Fruit fly (Drosophila melanogaster) whole organism, embryonic: Measurements from ENCODE around the gene CG18596.
A peak's percentile ranks its signal among the peaks of the same experiment; 100 is the strongest.

Source experiments
- Aef1 ChIP-seq: fragments of 200-800 bp; sonication (Bioruptor generic); IDR thresholded peaks from 3 replicates; pipeline ENCODE4 v1.3.6; 2022; ENCODE audit warnings: missing biosample characterization, missing genetic modification characterization
- Atf-2 ChIP-seq: fragments of 200-800 bp; sonication (Bioruptor generic); optimal IDR thresholded peaks from 2 replicates; lab custom pipeline; 2016; ENCODE audit warnings: missing biosample characterization, missing genetic modification characterization
- CG11723 ChIP-seq: fragments of 200-800 bp; sonication (Bioruptor generic); optimal IDR thresholded peaks from 2 replicates; lab custom pipeline; 2017; ENCODE audit warnings: missing biosample characterization, mild to moderate bottlenecking, missing genetic modification characterization
- CG13624 ChIP-seq: fragments of 200-800 bp; sonication (Bioruptor generic); optimal IDR thresholded peaks from 2 replicates; lab custom pipeline; 2016; ENCODE audit warnings: missing biosample characterization, missing genetic modification characterization
- CG13894 ChIP-seq: fragments of 200-800 bp; sonication (Bioruptor generic); optimal IDR thresholded peaks from 3 replicates; lab custom pipeline; 2018; ENCODE audit warnings: missing biosample characterization, mild to moderate bottlenecking, missing genetic modification characterization, moderate library complexity
- CG17186 ChIP-seq: fragments of 200-800 bp; sonication (Bioruptor generic); optimal IDR thresholded peaks from 3 replicates; lab custom pipeline; 2017; ENCODE audit warnings: missing biosample characterization, missing genetic modification reagents, missing genetic modification characterization
- CG18011 ChIP-seq: fragments of 200-800 bp; sonication (Bioruptor generic); optimal IDR thresholded peaks from 2 replicates; lab custom pipeline; 2017; ENCODE audit warnings: missing biosample characterization, missing genetic modification characterization, mild to moderate bottlenecking, moderate library complexity, missing genotype
- CG18476 ChIP-seq: fragments of 200-800 bp; sonication (Bioruptor generic); optimal IDR thresholded peaks from 2 replicates; lab custom pipeline; 2016; ENCODE audit warnings: missing biosample characterization, mild to moderate bottlenecking, missing genetic modification characterization
- CG18599 ChIP-seq: fragments of 200-800 bp; sonication (Bioruptor generic); optimal IDR thresholded peaks from 3 replicates; lab custom pipeline; 2017; ENCODE audit warnings: missing biosample characterization, missing genetic modification characterization, mild to moderate bottlenecking, moderate library complexity, missing genetic modification reagents
- CG2199 ChIP-seq: fragments of 200-800 bp; sonication (Bioruptor generic); IDR thresholded peaks from 3 replicates; pipeline ENCODE4 v1.3.6; 2022; ENCODE audit warnings: missing biosample characterization, missing genetic modification characterization
- CG2712 ChIP-seq: fragments of 200-800 bp; optimal IDR thresholded peaks from 3 replicates; lab custom pipeline; 2019; ENCODE audit warnings: missing biosample characterization, mild to moderate bottlenecking, missing genetic modification characterization, moderate library complexity
- CG34224 ChIP-seq: fragments of 200-800 bp; sonication (Bioruptor generic); IDR thresholded peaks from 3 replicates; pipeline ENCODE4 v1.3.6; 2022; ENCODE audit warnings: missing biosample characterization, missing genetic modification characterization; ENCODE audit not compliant: partially characterized antibody
- CG3726 ChIP-seq: fragments of 200-800 bp; sonication (Bioruptor generic); IDR thresholded peaks from 3 replicates; pipeline ENCODE4, ENCODE4 v1.3.6; 2022; ENCODE audit warnings: missing biosample characterization, missing genetic modification characterization
- CG6683 ChIP-seq: fragments of 200-800 bp; sonication (Bioruptor generic); optimal IDR thresholded peaks from 2 replicates; lab custom pipeline; 2017; ENCODE audit warnings: missing biosample characterization, mild to moderate bottlenecking, missing genetic modification characterization, missing genetic modification reagents
- CG7357 ChIP-seq: fragments of 200-800 bp; sonication (Bioruptor generic); IDR thresholded peaks from 3 replicates; pipeline ENCODE4 v1.3.6; 2022; ENCODE audit warnings: missing biosample characterization, missing genetic modification characterization
- CG8765 ChIP-seq: fragments of 200-800 bp; sonication (Bioruptor generic); IDR thresholded peaks from 2 replicates; pipeline ENCODE4 v1.3.6; 2022; ENCODE audit warnings: missing biosample characterization, missing genetic modification characterization
- CG9817 ChIP-seq: fragments of 200-800 bp; sonication (Bioruptor generic); optimal IDR thresholded peaks from 2 replicates; lab custom pipeline; 2018; ENCODE audit warnings: missing biosample characterization, mild to moderate bottlenecking, missing genetic modification characterization, moderate library complexity
- CTCF ChIP-seq: fragments of 200-800 bp; sonication (Bioruptor generic); optimal IDR thresholded peaks from 2 replicates; lab custom pipeline; 2017; ENCODE audit warnings: missing biosample characterization, mild to moderate bottlenecking, missing genetic modification characterization, moderate library complexity
- Chrac-16 ChIP-seq: fragments of 200-800 bp; sonication (Bioruptor generic); optimal IDR thresholded peaks from 3 replicates; lab custom pipeline; 2016; ENCODE audit warnings: missing biosample characterization, missing genetic modification characterization
- CkIIα-i1 ChIP-seq: fragments of 200-800 bp; sonication (Bioruptor generic); IDR thresholded peaks from 2 replicates; pipeline ENCODE4 v1.3.6; 2022; ENCODE audit warnings: missing biosample characterization, missing genetic modification characterization
- Dip3 ChIP-seq: fragments of 200-800 bp; sonication (Bioruptor generic); optimal IDR thresholded peaks from 3 replicates; lab custom pipeline; 2016; ENCODE audit warnings: missing biosample characterization, missing genetic modification characterization
- H15 ChIP-seq: fragments of 200-800 bp; sonication (Bioruptor generic); IDR thresholded peaks from 3 replicates; pipeline ENCODE4 v1.3.6; 2022; ENCODE audit warnings: missing biosample characterization, missing genetic modification characterization
- MBD-R2 ChIP-seq: fragments of 200-800 bp; sonication (Bioruptor generic); IDR thresholded peaks from 2 replicates; pipeline ENCODE4 v1.3.6; 2022; ENCODE audit warnings: missing biosample characterization, missing genetic modification characterization
- MESR4 ChIP-seq: fragments of 200-800 bp; sonication (Bioruptor generic); optimal IDR thresholded peaks from 2 replicates; lab custom pipeline; 2018; ENCODE audit warnings: missing biosample characterization, mild to moderate bottlenecking, missing genetic modification characterization, moderate library complexity
- Meics ChIP-seq: fragments of 200-800 bp; sonication (Bioruptor generic); optimal IDR thresholded peaks from 2 replicates; lab custom pipeline; 2017; ENCODE audit warnings: missing biosample characterization, mild to moderate bottlenecking, missing genetic modification characterization
- NFAT ChIP-seq: fragments of 200-800 bp; sonication (Bioruptor generic); IDR thresholded peaks from 2 replicates; pipeline ENCODE4 v1.3.6; 2022; ENCODE audit warnings: missing biosample characterization, missing genetic modification characterization
- Poxn ChIP-seq: fragments of 200-800 bp; sonication (Bioruptor generic); IDR thresholded peaks from 2 replicates; pipeline ENCODE4 v1.3.6; 2022; ENCODE audit warnings: missing biosample characterization, missing genetic modification characterization
- Rx ChIP-seq: fragments of 200-800 bp; sonication (Bioruptor generic); IDR thresholded peaks from 2 replicates; pipeline ENCODE4 v1.3.6; 2022; ENCODE audit warnings: missing biosample characterization, missing genetic modification characterization
- Side ChIP-seq: fragments of 200-800 bp; sonication (Bioruptor generic); optimal IDR thresholded peaks from 2 replicates; lab custom pipeline; 2016; ENCODE audit warnings: missing biosample characterization, missing genetic modification characterization
- Sry-β ChIP-seq: fragments of 200-800 bp; sonication (Bioruptor generic); optimal IDR thresholded peaks from 2 replicates; lab custom pipeline; 2018; ENCODE audit warnings: missing biosample characterization, mild to moderate bottlenecking, missing genetic modification characterization, moderate library complexity
- Xrp1 ChIP-seq: fragments of 200-800 bp; sonication (Bioruptor generic); IDR thresholded peaks from 2 replicates; pipeline ENCODE4 v1.3.6; 2022; ENCODE audit warnings: missing biosample characterization, missing genetic modification characterization
- ab ChIP-seq: fragments of 200-800 bp; sonication (Bioruptor generic); optimal IDR thresholded peaks from 2 replicates; lab custom pipeline; 2016; ENCODE audit warnings: missing biosample characterization, missing genetic modification characterization
- ash1 ChIP-seq: fragments of 200-800 bp; sonication (Bioruptor generic); optimal IDR thresholded peaks from 2 replicates; lab custom pipeline; 2018; ENCODE audit warnings: missing biosample characterization, mild to moderate bottlenecking, missing genetic modification characterization
- chn ChIP-seq: fragments of 200-800 bp; sonication (Bioruptor generic); optimal IDR thresholded peaks from 2 replicates; lab custom pipeline; 2016; ENCODE audit warnings: missing biosample characterization, missing genetic modification characterization
- crc ChIP-seq: fragments of 200-800 bp; sonication (Bioruptor generic); optimal IDR thresholded peaks from 2 replicates; lab custom pipeline; 2016; ENCODE audit warnings: missing biosample characterization, missing genetic modification characterization
- gsb ChIP-seq: fragments of 200-800 bp; sonication (Bioruptor generic); IDR thresholded peaks from 2 replicates; pipeline ENCODE4 v1.3.6; 2022; ENCODE audit warnings: missing biosample characterization, missing genetic modification characterization
- gt ChIP-seq: fragments of 200-800 bp; sonication (Bioruptor generic); IDR thresholded peaks from 2 replicates; pipeline ENCODE4 v1.3.6; 2022; ENCODE audit warnings: missing biosample characterization, missing genetic modification characterization
- hkb ChIP-seq, 2 experiments: fragments of 200-800 bp in 1 of 2; fragments of >200 bp in 1 of 2; sonication (Bioruptor generic) in 1 of 2; IDR thresholded peaks in 1 of 2; optimal IDR thresholded peaks in 1 of 2; 2 replicates each; pipeline versions ENCODE4 v1.3.6 to Lab custom; 2017 to 2022; ENCODE audit warnings: missing biosample characterization in 1 of 2, missing genetic modification characterization in 1 of 2
- mirr ChIP-seq: fragments of 200-800 bp; sonication (Bioruptor generic); optimal IDR thresholded peaks from 3 replicates; lab custom pipeline; 2018; ENCODE audit warnings: missing biosample characterization, mild to moderate bottlenecking, missing genetic modification characterization
- nom ChIP-seq: fragments of 200-800 bp; sonication (Bioruptor generic); optimal IDR thresholded peaks from 2 replicates; lab custom pipeline; 2017; ENCODE audit warnings: missing biosample characterization, missing genetic modification characterization, mild to moderate bottlenecking, moderate library complexity, missing genetic modification reagents
- oc ChIP-seq: fragments of 200-800 bp; sonication (Bioruptor generic); optimal IDR thresholded peaks from 2 replicates; lab custom pipeline; 2018; ENCODE audit warnings: missing biosample characterization, mild to moderate bottlenecking, missing genetic modification characterization, moderate library complexity
- odd ChIP-seq: fragments of 200-800 bp; sonication (Bioruptor generic); optimal IDR thresholded peaks from 2 replicates; lab custom pipeline; 2017; ENCODE audit warnings: missing biosample characterization, mild to moderate bottlenecking, missing genetic modification characterization
- ranshi ChIP-seq: fragments of 200-800 bp; sonication (Bioruptor generic); IDR thresholded peaks from 2 replicates; pipeline ENCODE4 v1.3.6; 2022; ENCODE audit warnings: missing biosample characterization, missing genetic modification characterization
- salm ChIP-seq: fragments of 200-800 bp; sonication (Bioruptor generic); optimal IDR thresholded peaks from 2 replicates; lab custom pipeline; 2018; ENCODE audit warnings: missing biosample characterization, mild to moderate bottlenecking, missing genetic modification characterization
- sqz ChIP-seq: fragments of 200-800 bp; sonication (Bioruptor generic); optimal IDR thresholded peaks from 3 replicates; lab custom pipeline; 2018; ENCODE audit warnings: missing biosample characterization, mild to moderate bottlenecking, missing genetic modification characterization
- tgo ChIP-seq: fragments of 200-800 bp; sonication (Bioruptor generic); IDR thresholded peaks from 3 replicates; pipeline ENCODE4 v1.3.6; 2022; ENCODE audit warnings: missing biosample characterization, missing genetic modification characterization
- twi ChIP-seq: fragments of 200-800 bp; optimal IDR thresholded peaks from 2 replicates; lab custom pipeline; 2019; ENCODE audit warnings: missing biosample characterization, mild to moderate bottlenecking, missing genetic modification characterization, moderate library complexity
- vfl ChIP-seq: fragments of 200-800 bp; sonication (Bioruptor generic); optimal IDR thresholded peaks from 2 replicates; lab custom pipeline; 2016; ENCODE audit warnings: missing biosample characterization, missing genetic modification characterization
- yki ChIP-seq: fragments of >200 bp; optimal IDR thresholded peaks from 3 replicates; lab custom pipeline; 2018
- zfh2 ChIP-seq: fragments of 200-800 bp; sonication (Bioruptor generic); optimal IDR thresholded peaks from 2 replicates; lab custom pipeline; 2016; ENCODE audit warnings: missing biosample characterization, missing genetic modification characterization

CG18596 gene

dm6 chr3R:22356464-22357410, 19.0 kb upstream of the CG18596 start, which contains the start of gene Sar1 (continued):
- TF ChIP-seq gsb (GFP tag; lab: Robert Waterston, UW): no peak
- TF ChIP-seq CG18011 (GFP tag; lab: Kevin White, UChicago): no peak
- TF ChIP-seq CG34224 (GFP tag; lab: Robert Waterston, UW): peak; percentile 88
- no peak for TF ChIP-seq vfl
- no peak for TF ChIP-seq tgo (GFP tag; lab: Robert Waterston, UW)
- no peak for TF ChIP-seq Side (GFP tag; lab: Kevin White, UChicago)
- TF ChIP-seq CG18476 (GFP tag; lab: Kevin White, UChicago): no peak
- TF ChIP-seq Chrac-16 (GFP tag; lab: Kevin White, UChicago): no peak
- no peak for TF ChIP-seq CG13894 (tag; lab: Kevin White, UChicago)
- no peak for TF ChIP-seq Atf-2 (GFP tag; lab: Kevin White, UChicago)
- TF ChIP-seq CG3726 (GFP tag; lab: Robert Waterston, UW): no peak
- peak; percentile 56 for TF ChIP-seq hkb (optimal IDR thresholded peaks at IDR 0.05; lab: Kevin White, UChicago)
- no peak for TF ChIP-seq hkb (GFP tag; IDR thresholded peaks at IDR 0.05; lab: Robert Waterston, UW)
- peak; percentile 68 for TF ChIP-seq CG2712 (tag; lab: Kevin White, UChicago)
- TF ChIP-seq Poxn (GFP tag; lab: Robert Waterston, UW): no peak
- TF ChIP-seq nom (GFP tag; lab: Kevin White, UChicago): peak; percentile 37
- TF ChIP-seq Sry-β (GFP tag; lab: Kevin White, UChicago): no peak
- no peak for TF ChIP-seq CG2199
- no peak for TF ChIP-seq CG7357 (GFP tag; lab: Robert Waterston, UW)
- TF ChIP-seq CkIIα-i1 (GFP tag; lab: Robert Waterston, UW): no peak
- TF ChIP-seq Aef1 (GFP tag; lab: Robert Waterston, UW): no peak
- no peak for TF ChIP-seq salm
- TF ChIP-seq Meics: no peak
- no peak for TF ChIP-seq Xrp1 (GFP tag; lab: Robert Waterston, UW)
- peak; percentile 47 for TF ChIP-seq CG13624 (GFP tag; lab: Kevin White, UChicago)
- TF ChIP-seq CG17186: peak; percentile 64
- no peak for TF ChIP-seq ash1
- peak; percentile 33; the same call in 1 of the 2 replicates for TF ChIP-seq CG8765 (GFP tag; lab: Robert Waterston, UW)
- TF ChIP-seq MBD-R2 (GFP tag; lab: Robert Waterston, UW): peak; percentile 16; the same call in 1 of the 2 replicates
- no peak for TF ChIP-seq ab (GFP tag; lab: Kevin White, UChicago)
- peak; percentile 44 for TF ChIP-seq yki
- peak; percentile 61 for TF ChIP-seq NFAT (GFP tag; lab: Robert Waterston, UW)
- TF ChIP-seq sqz: peak; percentile 91
- no peak for TF ChIP-seq mirr (GFP tag; lab: Kevin White, UChicago)
- TF ChIP-seq H15 (GFP tag; lab: Robert Waterston, UW): no peak
- no peak for TF ChIP-seq twi (tag; lab: Kevin White, UChicago)
- no peak for TF ChIP-seq CG11723 (GFP tag; lab: Kevin White, UChicago)
- no peak for TF ChIP-seq oc (tag; lab: Kevin White, UChicago)
- no peak for TF ChIP-seq crc (GFP tag; lab: Kevin White, UChicago)
- TF ChIP-seq ranshi (GFP tag; lab: Robert Waterston, UW): 0 out of 2 replicates have a peak, but pooled peaks have one; percentile 6
- no peak for TF ChIP-seq chn (GFP tag; lab: Kevin White, UChicago)
- TF ChIP-seq Rx (GFP tag; lab: Robert Waterston, UW): no peak
- TF ChIP-seq Dip3 (GFP tag; lab: Kevin White, UChicago): peak; percentile 3
- peak; percentile 28 for TF ChIP-seq CG9817
- no peak for TF ChIP-seq gt (GFP tag; lab: Robert Waterston, UW)
- peak; percentile 35 for TF ChIP-seq odd
- peak; percentile 42 for TF ChIP-seq zfh2
- peak; percentile 86 for TF ChIP-seq MESR4 (GFP tag; lab: Kevin White, UChicago)
- TF ChIP-seq CG18599 (GFP tag; lab: Kevin White, UChicago): peak; percentile 24
- TF ChIP-seq CTCF (GFP tag; lab: Kevin White, UChicago): peak; percentile 60
- TF ChIP-seq CG6683 (GFP tag; lab: Kevin White, UChicago): no peak
